Worm (Caenorhabditis elegans): ENCODE data around the gene C01G6.4.

Gene C01G6.4

DNA sequence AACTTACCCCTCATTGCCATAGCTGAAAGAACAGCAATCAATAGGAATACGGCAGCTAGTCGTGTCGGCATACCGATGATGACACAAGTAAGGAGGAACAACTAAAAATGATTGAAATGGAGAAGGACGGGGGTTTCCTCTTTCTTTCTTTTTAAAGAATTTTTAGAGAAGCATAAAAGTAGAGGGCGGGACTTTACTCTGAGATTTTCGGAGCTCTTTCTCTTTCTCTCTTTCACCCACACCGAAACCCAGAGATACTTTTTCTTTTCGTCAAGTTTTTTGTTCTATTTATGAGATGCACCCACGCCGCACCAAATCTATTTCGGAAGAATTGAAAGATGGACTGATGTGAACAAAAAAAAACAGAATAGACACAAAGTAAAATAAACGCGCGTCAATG, 26.2 kb downstream of the C01G6.4 start, which contains the start of gene T26C5.5:
Gene T26C5.5 (minus strand): TSS at position 101 of the 400 bp plus-strand sequence.
- no peak for TF ChIP-seq unc-62 (GFP tag; optimal IDR thresholded peaks at IDR 0.05)

DNA sequence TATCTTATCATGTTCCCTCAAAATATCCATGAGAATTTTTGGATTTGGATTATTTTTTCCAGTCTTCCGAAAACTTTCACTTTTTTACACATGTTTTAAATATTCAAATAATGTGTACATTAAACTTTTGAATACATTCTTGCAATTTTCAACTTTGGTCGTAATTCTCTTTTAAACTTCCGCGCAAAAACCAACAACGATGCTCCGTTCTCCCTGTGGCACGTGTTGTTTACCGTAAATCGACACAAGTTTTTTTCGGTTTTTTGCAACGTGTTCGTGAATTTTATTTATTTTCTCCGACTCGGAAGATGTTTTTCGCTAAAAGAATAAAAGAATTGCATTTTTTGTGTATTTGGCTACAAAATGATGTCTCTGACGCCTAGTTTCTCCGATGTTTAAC, 30.0 kb downstream of the C01G6.4 start:
- no peak for TF ChIP-seq unc-62 (GFP tag; optimal IDR thresholded peaks at IDR 0.05)

DNA sequence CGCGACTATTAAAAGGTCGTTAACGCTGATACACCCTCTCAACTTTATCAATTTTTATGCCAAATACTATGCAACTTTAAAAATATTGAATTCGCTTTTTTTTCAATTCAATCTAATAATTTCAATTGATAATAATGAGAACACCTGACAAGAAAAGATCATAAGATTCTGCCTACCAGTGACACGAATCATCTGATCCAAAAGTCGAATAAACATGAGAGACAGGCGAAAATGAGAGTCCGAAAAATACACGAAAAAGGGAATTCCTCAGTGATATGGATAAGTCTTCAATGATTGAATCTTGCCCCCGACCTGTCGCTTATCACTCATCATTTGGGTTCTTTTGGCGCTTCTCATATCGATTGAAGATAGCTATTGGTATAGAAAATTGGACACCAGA, 31.2 kb downstream of the C01G6.4 start:
- no peak for TF ChIP-seq unc-62 (GFP tag; optimal IDR thresholded peaks at IDR 0.05)

ce11 chrII:9237719-9238118, 35.1 kb downstream of the C01G6.4 start:
- no peak for TF ChIP-seq unc-62 (GFP tag; optimal IDR thresholded peaks at IDR 0.05)

ce11 chrII:9236972-9237371, 35.9 kb downstream of the C01G6.4 start:
- no peak for TF ChIP-seq unc-62 (GFP tag; optimal IDR thresholded peaks at IDR 0.05)

DNA sequence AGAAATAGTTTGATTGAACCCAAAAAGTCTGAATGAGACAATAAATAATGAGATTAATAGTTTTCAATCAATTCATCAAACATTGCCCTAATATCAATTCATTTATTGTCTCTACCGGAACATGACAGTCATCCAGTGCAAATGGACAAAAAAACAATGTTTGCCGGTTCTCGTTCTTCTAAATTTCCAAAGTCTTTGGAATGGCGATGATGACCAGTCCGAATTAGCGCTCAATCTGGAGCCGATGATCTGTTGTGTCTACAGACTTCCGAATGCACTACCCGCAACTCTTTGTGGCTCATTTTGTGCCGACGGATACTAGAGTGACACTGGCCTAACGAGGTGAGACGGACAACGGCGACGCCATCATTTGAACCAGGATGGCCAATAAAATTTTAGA, 36.6 kb downstream of the C01G6.4 start, which contains the start of gene T26C5.3:
Gene T26C5.3 (plus strand): TSS at position 301 of the 400 bp plus-strand sequence.
- no peak for TF ChIP-seq unc-62 (GFP tag; optimal IDR thresholded peaks at IDR 0.05)

- no peak for TF ChIP-seq unc-62 (GFP tag; optimal IDR thresholded peaks at IDR 0.05)
Measured at ce11 chrII:9233813-9234212, 39.0 kb downstream of the C01G6.4 start.

DNA sequence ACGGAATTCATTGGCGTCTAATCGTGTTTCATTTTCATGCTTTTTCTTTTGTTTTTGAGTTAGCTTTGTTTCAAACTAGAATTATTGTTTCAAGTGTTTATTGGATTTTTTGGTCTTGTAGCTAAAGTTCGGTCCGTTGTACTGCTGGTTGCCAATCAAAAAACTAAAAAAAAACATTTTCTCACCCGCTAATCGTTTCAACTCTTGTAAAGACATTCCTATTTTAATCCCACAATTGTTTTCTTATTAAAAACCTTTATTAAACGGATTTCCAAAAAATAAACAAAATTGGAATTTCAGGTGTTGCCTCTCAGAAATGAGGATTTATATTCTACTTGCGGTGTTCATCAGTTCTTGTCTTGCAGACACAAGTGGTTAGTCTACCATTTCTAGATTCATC, 39.9 kb downstream of the C01G6.4 start, which contains the start of gene T26C5.2:
Gene T26C5.2 (plus strand): TSS at position 301 of the 400 bp plus-strand sequence.
- no peak for TF ChIP-seq unc-62 (GFP tag; optimal IDR thresholded peaks at IDR 0.05)

DNA sequence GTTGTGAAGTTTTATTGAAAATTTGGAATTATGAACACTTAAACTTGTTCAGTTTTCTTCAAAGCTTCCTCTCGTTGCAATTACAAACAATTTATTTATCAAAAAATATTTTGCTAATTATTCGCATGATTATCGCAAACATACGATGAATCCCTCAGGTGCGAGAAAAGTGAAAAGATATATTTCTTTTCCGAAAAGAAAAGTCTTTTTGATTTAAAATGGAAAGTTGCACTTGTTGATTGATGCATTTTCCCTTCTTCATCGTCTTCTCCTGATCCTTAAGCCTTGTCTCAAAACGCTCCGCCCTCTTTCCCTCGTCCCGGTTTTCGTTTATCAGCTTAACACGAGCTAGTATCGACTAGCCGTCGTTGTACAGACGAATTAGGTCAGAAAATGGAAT, 40.3 kb downstream of the C01G6.4 start:
- no peak for TF ChIP-seq unc-62 (GFP tag; optimal IDR thresholded peaks at IDR 0.05)

ce11 chrII:9231240-9231639, 41.6 kb downstream of the C01G6.4 start, which contains the start of gene gst-13:
gst-13 (plus strand) TSS chrII:9231457.
- TF ChIP-seq unc-62 (GFP tag; optimal IDR thresholded peaks at IDR 0.05), result no peak

DNA sequence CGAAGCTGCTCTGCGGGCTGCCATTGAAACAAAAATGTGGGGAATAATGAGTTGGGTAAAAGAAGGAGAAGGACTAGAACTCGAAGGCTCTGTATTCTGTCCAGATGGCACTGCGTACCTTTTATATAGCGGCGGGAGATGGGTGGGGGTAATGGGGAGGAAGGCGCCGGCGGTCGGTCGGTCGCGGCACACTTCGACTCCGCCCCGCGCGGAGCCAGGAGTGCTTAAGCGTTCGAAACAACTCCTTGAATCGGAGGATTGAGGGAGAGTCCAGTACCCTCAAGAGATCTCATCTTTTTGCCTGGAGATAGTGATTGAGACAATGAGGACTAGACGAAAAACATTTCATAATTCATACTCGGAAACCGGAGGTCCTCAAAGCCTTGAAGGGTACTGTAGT, 45.7 kb downstream of the C01G6.4 start, which contains the start of gene abu-14:
Gene abu-14 (minus strand): TSS at position 81 of the 400 bp plus-strand sequence.
- no peak for TF ChIP-seq unc-62 (GFP tag; optimal IDR thresholded peaks at IDR 0.05)

DNA sequence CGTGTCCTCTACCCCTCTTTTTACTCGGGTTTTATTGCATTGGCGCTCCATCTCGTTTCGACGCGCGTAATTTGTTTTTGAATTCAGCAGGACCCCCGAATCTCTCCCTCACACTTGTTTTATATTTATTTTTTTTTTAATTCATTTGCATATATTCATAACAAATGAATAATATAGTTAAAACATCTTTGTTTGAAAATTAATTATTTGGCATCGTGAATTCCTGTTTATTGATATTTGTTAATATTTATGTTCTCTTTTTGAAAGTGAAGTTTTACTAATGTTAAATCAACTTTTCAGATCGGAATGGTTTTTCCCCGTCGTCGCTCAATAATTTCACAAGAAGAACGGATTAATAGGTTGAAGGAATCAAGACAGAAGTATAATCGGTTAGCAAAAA, 49.9 kb downstream of the C01G6.4 start, which contains the start of gene ZK1067.3:
Gene ZK1067.3 (plus strand): TSS at position 301 of the 400 bp plus-strand sequence.
- no peak for TF ChIP-seq unc-62 (GFP tag; optimal IDR thresholded peaks at IDR 0.05)
